Fruit fly (Drosophila melanogaster) whole organism, embryonic: ENCODE measurements around the gene CG43179.

Source experiments
- CG10979 ChIP-seq: fragments of 200-800 bp; sonication (Bioruptor generic); optimal IDR thresholded peaks from 2 replicates; lab custom pipeline; 2018; ENCODE audit warnings: missing biosample characterization, mild to moderate bottlenecking, missing genetic modification characterization, moderate library complexity
- CG11398 ChIP-seq: fragments of 200-800 bp; sonication (Bioruptor generic); optimal IDR thresholded peaks from 2 replicates; lab custom pipeline; 2016; ENCODE audit warnings: missing biosample characterization, missing genetic modification characterization
- CG11695 ChIP-seq: fragments of 200-800 bp; sonication (Bioruptor generic); IDR thresholded peaks from 3 replicates; pipeline ENCODE4 v1.3.6; 2022; ENCODE audit warnings: missing biosample characterization, missing genetic modification characterization
- CG12659 ChIP-seq: fragments of 200-800 bp; sonication (Bioruptor generic); optimal IDR thresholded peaks from 3 replicates; lab custom pipeline; 2017; ENCODE audit warnings: mild to moderate bottlenecking, missing biosample characterization, missing genetic modification reagents, missing genetic modification characterization
- CG1529 ChIP-seq: fragments of 200-800 bp; sonication (Bioruptor generic); optimal IDR thresholded peaks from 3 replicates; lab custom pipeline; 2018; ENCODE audit warnings: missing biosample characterization, missing genetic modification characterization
- CG15514 ChIP-seq: fragments of 200-800 bp; sonication (Bioruptor generic); optimal IDR thresholded peaks from 3 replicates; lab custom pipeline; 2017; ENCODE audit warnings: missing biosample characterization, missing genetic modification characterization, mild to moderate bottlenecking, moderate library complexity, missing genetic modification reagents
- CG17186 ChIP-seq: fragments of 200-800 bp; sonication (Bioruptor generic); optimal IDR thresholded peaks from 3 replicates; lab custom pipeline; 2017; ENCODE audit warnings: missing biosample characterization, missing genetic modification reagents, missing genetic modification characterization
- CG17612 ChIP-seq: fragments of 200-800 bp; sonication (Bioruptor generic); IDR thresholded peaks from 2 replicates; pipeline ENCODE4 v1.3.6; 2022; ENCODE audit warnings: missing biosample characterization, missing genetic modification characterization
- CG17912 ChIP-seq: fragments of 200-800 bp; sonication (Bioruptor generic); optimal IDR thresholded peaks from 2 replicates; lab custom pipeline; 2018; ENCODE audit warnings: missing biosample characterization, mild to moderate bottlenecking, missing genetic modification characterization
- CG18262 ChIP-seq: fragments of 200-800 bp; optimal IDR thresholded peaks from 3 replicates; lab custom pipeline; 2019; ENCODE audit warnings: missing biosample characterization, mild to moderate bottlenecking, missing genetic modification characterization, moderate library complexity
- CG30403 ChIP-seq: fragments of 200-800 bp; sonication (Bioruptor generic); optimal IDR thresholded peaks from 3 replicates; lab custom pipeline; 2016; ENCODE audit warnings: missing biosample characterization, missing genetic modification characterization
- CG4854 ChIP-seq: fragments of 200-800 bp; sonication (Bioruptor generic); optimal IDR thresholded peaks from 2 replicates; lab custom pipeline; 2016; ENCODE audit warnings: missing biosample characterization, missing genetic modification characterization, inconsistent platforms
- CG6683 ChIP-seq: fragments of 200-800 bp; sonication (Bioruptor generic); optimal IDR thresholded peaks from 2 replicates; lab custom pipeline; 2017; ENCODE audit warnings: missing biosample characterization, mild to moderate bottlenecking, missing genetic modification characterization, missing genetic modification reagents
- CG6765 ChIP-seq: fragments of 200-800 bp; sonication (Bioruptor generic); optimal IDR thresholded peaks from 3 replicates; lab custom pipeline; 2017; ENCODE audit warnings: missing biosample characterization, mild to moderate bottlenecking, missing genetic modification characterization
- CG7745 ChIP-seq: fragments of 200-800 bp; sonication (Bioruptor generic); optimal IDR thresholded peaks from 2 replicates; lab custom pipeline; 2018; ENCODE audit warnings: missing biosample characterization, mild to moderate bottlenecking, missing genetic modification characterization, moderate library complexity
- CG8944 ChIP-seq: fragments of 200-800 bp; sonication (Bioruptor generic); optimal IDR thresholded peaks from 3 replicates; lab custom pipeline; 2016; ENCODE audit warnings: missing biosample characterization, missing genetic modification characterization
- CG9817 ChIP-seq: fragments of 200-800 bp; sonication (Bioruptor generic); optimal IDR thresholded peaks from 2 replicates; lab custom pipeline; 2018; ENCODE audit warnings: missing biosample characterization, mild to moderate bottlenecking, missing genetic modification characterization, moderate library complexity
- CTCF ChIP-seq: fragments of 200-800 bp; sonication (Bioruptor generic); optimal IDR thresholded peaks from 2 replicates; lab custom pipeline; 2017; ENCODE audit warnings: missing biosample characterization, mild to moderate bottlenecking, missing genetic modification characterization, moderate library complexity
- Dp ChIP-seq: fragments of 200-800 bp; sonication (Bioruptor generic); optimal IDR thresholded peaks from 2 replicates; lab custom pipeline; 2018; ENCODE audit warnings: missing biosample characterization, mild to moderate bottlenecking, missing genetic modification characterization, moderate library complexity
- Elba2 ChIP-seq: fragments of 200-800 bp; sonication (Bioruptor generic); optimal IDR thresholded peaks from 3 replicates; lab custom pipeline; 2016; ENCODE audit warnings: missing biosample characterization, missing genetic modification characterization
- HHEX ChIP-seq: fragments of 200-800 bp; sonication (Bioruptor generic); optimal IDR thresholded peaks from 3 replicates; lab custom pipeline; 2017; ENCODE audit warnings: missing biosample characterization, mild to moderate bottlenecking, missing genetic modification characterization, missing genetic modification reagents
- Hr51 ChIP-seq, 2 experiments: fragments of 200-800 bp; sonication (Bioruptor generic); optimal IDR thresholded peaks; 2 replicates in 1 of 2; 3 replicates in 1 of 2; lab custom pipeline; 2016 to 2018; ENCODE audit warnings: missing biosample characterization in 2 of 2, missing genetic modification characterization in 2 of 2, mild to moderate bottlenecking in 1 of 2, moderate library complexity in 1 of 2
- Hsf ChIP-seq: fragments of 200-800 bp; sonication (Bioruptor generic); optimal IDR thresholded peaks from 3 replicates; lab custom pipeline; 2016; ENCODE audit warnings: missing biosample characterization, missing genetic modification characterization
- NC2α ChIP-seq: fragments of 200-800 bp; sonication (Bioruptor generic); optimal IDR thresholded peaks from 2 replicates; lab custom pipeline; 2016; ENCODE audit warnings: missing biosample characterization, missing genetic modification characterization
- Nf-YA ChIP-seq: fragments of 200-800 bp; sonication (Bioruptor generic); IDR thresholded peaks from 2 replicates; pipeline ENCODE4 v1.3.6; 2022; ENCODE audit warnings: missing biosample characterization, missing genetic modification characterization
- Oli ChIP-seq: fragments of 200-800 bp; sonication (Bioruptor generic); optimal IDR thresholded peaks from 2 replicates; lab custom pipeline; 2018; ENCODE audit warnings: missing biosample characterization, mild to moderate bottlenecking, missing genetic modification characterization, moderate library complexity
- TFAM ChIP-seq: fragments of 200-800 bp; sonication (Bioruptor generic); optimal IDR thresholded peaks from 2 replicates; lab custom pipeline; 2017; ENCODE audit warnings: missing biosample characterization, missing genetic modification characterization, inconsistent platforms
- YL-1 ChIP-seq: fragments of 200-800 bp; sonication (Bioruptor generic); optimal IDR thresholded peaks from 3 replicates; lab custom pipeline; 2017; ENCODE audit warnings: missing biosample characterization, mild to moderate bottlenecking, missing genetic modification characterization
- btn ChIP-seq: fragments of 200-800 bp; sonication (Bioruptor generic); optimal IDR thresholded peaks from 2 replicates; lab custom pipeline; 2016; ENCODE audit warnings: missing biosample characterization, missing genetic modification characterization
- chinmo ChIP-seq: fragments of 200-800 bp; sonication (Bioruptor generic); IDR thresholded peaks from 4 replicates; pipeline ENCODE4 v1.3.6; 2022; ENCODE audit warnings: missing biosample characterization, missing genetic modification characterization; ENCODE audit not compliant: partially characterized antibody
- chn ChIP-seq: fragments of 200-800 bp; sonication (Bioruptor generic); optimal IDR thresholded peaks from 2 replicates; lab custom pipeline; 2016; ENCODE audit warnings: missing biosample characterization, missing genetic modification characterization
- dm ChIP-seq: fragments of 200-800 bp; sonication (Bioruptor generic); optimal IDR thresholded peaks from 3 replicates; lab custom pipeline; 2016; ENCODE audit warnings: missing biosample characterization, missing genetic modification characterization
- dpn ChIP-seq, 2 experiments: fragments of 200-800 bp; sonication (Bioruptor generic); optimal IDR thresholded peaks; 3 replicates each; lab custom pipeline; 2016; ENCODE audit warnings: missing biosample characterization in 2 of 2, missing genetic modification characterization in 2 of 2
- eve ChIP-seq, 2 experiments: fragments of >200 bp; optimal IDR thresholded peaks; 2 replicates each; lab custom pipeline; 2017; ENCODE audit warnings: missing biosample characterization in 2 of 2, missing genetic modification characterization in 2 of 2
- exex ChIP-seq: fragments of 200-800 bp; sonication (Bioruptor generic); optimal IDR thresholded peaks from 4 replicates; lab custom pipeline; 2018; ENCODE audit warnings: missing biosample characterization, mild to moderate bottlenecking, missing genetic modification characterization, moderate library complexity
- gsb ChIP-seq: fragments of 200-800 bp; sonication (Bioruptor generic); IDR thresholded peaks from 2 replicates; pipeline ENCODE4 v1.3.6; 2022; ENCODE audit warnings: missing biosample characterization, missing genetic modification characterization
- hb ChIP-seq: fragments of 200-800 bp; sonication (Bioruptor generic); IDR thresholded peaks from 3 replicates; pipeline ENCODE4 v1.3.6; 2022; ENCODE audit warnings: missing biosample characterization, missing genetic modification characterization; ENCODE audit not compliant: partially characterized antibody
- knrl ChIP-seq: fragments of 200-800 bp; sonication (Bioruptor generic); IDR thresholded peaks from 3 replicates; pipeline ENCODE4 v1.3.6; 2022; ENCODE audit warnings: missing biosample characterization, missing genetic modification characterization; ENCODE audit not compliant: partially characterized antibody
- lab ChIP-seq: fragments of 200-800 bp; sonication (Bioruptor generic); optimal IDR thresholded peaks from 3 replicates; lab custom pipeline; 2017; ENCODE audit warnings: missing biosample characterization, missing genetic modification characterization, mild to moderate bottlenecking, moderate library complexity, missing genetic modification reagents
- nmo ChIP-seq: fragments of 200-800 bp; sonication (Bioruptor generic); optimal IDR thresholded peaks from 2 replicates; lab custom pipeline; 2018; ENCODE audit warnings: missing biosample characterization, mild to moderate bottlenecking, missing genetic modification characterization, moderate library complexity
- row ChIP-seq: fragments of 200-800 bp; sonication (Bioruptor generic); IDR thresholded peaks from 3 replicates; pipeline ENCODE4 v1.3.6; 2022; ENCODE audit warnings: missing biosample characterization, missing genetic modification characterization
- slbo ChIP-seq: fragments of 200-800 bp; sonication (Bioruptor generic); IDR thresholded peaks from 2 replicates; pipeline ENCODE4 v1.3.6; 2022; ENCODE audit warnings: missing biosample characterization, missing genetic modification characterization
- so ChIP-seq: fragments of 200-800 bp; sonication (Bioruptor generic); IDR thresholded peaks from 3 replicates; pipeline ENCODE4 v1.3.6; 2022; ENCODE audit warnings: missing biosample characterization, missing genetic modification characterization
- sug ChIP-seq: fragments of 200-800 bp; optimal IDR thresholded peaks from 2 replicates; lab custom pipeline; 2019; ENCODE audit warnings: missing biosample characterization, mild to moderate bottlenecking, missing genetic modification characterization, moderate library complexity
- tio ChIP-seq: fragments of 200-800 bp; sonication (Bioruptor generic); optimal IDR thresholded peaks from 2 replicates; lab custom pipeline; 2017; ENCODE audit warnings: missing biosample characterization, missing genetic modification characterization, inconsistent platforms
- ttk ChIP-seq: fragments of 200-800 bp; sonication (Bioruptor generic); IDR thresholded peaks from 2 replicates; pipeline ENCODE4 v2.1.2; 2022; ENCODE audit warnings: missing biosample characterization, missing genetic modification characterization
- unpg ChIP-seq: fragments of 200-800 bp; sonication (Bioruptor generic); optimal IDR thresholded peaks from 3 replicates; lab custom pipeline; 2018; ENCODE audit warnings: missing biosample characterization, mild to moderate bottlenecking, missing genetic modification characterization, moderate library complexity
- z ChIP-seq: fragments of 200-800 bp; sonication (Bioruptor generic); IDR thresholded peaks from 3 replicates; pipeline ENCODE4 v1.3.6; 2022; ENCODE audit warnings: missing biosample characterization, missing genetic modification characterization

CG43179 gene

dm6 chr3R:14289958-14290835 lies 34.3 kb downstream of the CG43179 start (continued):
- TF ChIP-seq CG9817 (tag; lab: Kevin White, UChicago) (peak; percentile 19), ttk (GFP tag; lab: Robert Waterston, UW) (0 out of 2 replicates have a peak, but pooled peaks have one; percentile 10), gsb (0 out of 2 replicates have a peak, but pooled peaks have one; percentile 18), Hr51 (GFP tag; optimal IDR thresholded peaks at IDR 0.05; lab: Kevin White, UChicago) (peak in 1 of 2 experiments; percentile 59), dpn (GFP tag; optimal IDR thresholded peaks at IDR 0.05; lab: Kevin White, UChicago) (peak in 1 of 2 experiments; percentile 8), tio (GFP tag; lab: Kevin White, UChicago) (no peak), chn (GFP tag; lab: Kevin White, UChicago) (no peak), Nf-YA (GFP tag; lab: Robert Waterston, UW) (no peak), CG12659 (GFP tag; lab: Kevin White, UChicago) (peak; percentile 48), lab (GFP tag; lab: Kevin White, UChicago) (peak; percentile 48), CTCF (no peak), dm (GFP tag; lab: Kevin White, UChicago) (no peak), btn (GFP tag; lab: Kevin White, UChicago) (no peak), CG17186 (GFP tag; lab: Kevin White, UChicago) (no peak), CG6765 (GFP tag; lab: Kevin White, UChicago) (peak; percentile 33), so (GFP tag; lab: Robert Waterston, UW) (0 out of 3 replicates have a peak, but pooled peaks have one; percentile 9), sug (tag; lab: Kevin White, UChicago) (peak; percentile 10), unpg (GFP tag; lab: Kevin White, UChicago) (peak; percentile 3), CG30403 (GFP tag; lab: Kevin White, UChicago) (peak; percentile 23), TFAM (GFP tag; lab: Kevin White, UChicago) (no peak), nmo (GFP tag; lab: Kevin White, UChicago) (peak; percentile 22), YL-1 (GFP tag; lab: Kevin White, UChicago) (no peak), HHEX (peak; percentile 46), hb (GFP tag; lab: Robert Waterston, UW) (no peak), CG18262 (tag; lab: Kevin White, UChicago) (peak; percentile 18), CG1529 (GFP tag; lab: Kevin White, UChicago) (no peak), eve (GFP tag; optimal IDR thresholded peaks at IDR 0.05; lab: Kevin White, UChicago) (peak in 1 of 2 experiments; percentile 15), CG7745 (tag; lab: Kevin White, UChicago) (no peak), Hsf (GFP tag; lab: Kevin White, UChicago) (no peak), z (GFP tag; lab: Robert Waterston, UW) (no peak), CG6683 (GFP tag; lab: Kevin White, UChicago) (no peak), CG8944 (GFP tag; lab: Kevin White, UChicago) (no peak), Elba2 (GFP tag; lab: Kevin White, UChicago) (no peak), row (peak; percentile 55), knrl (GFP tag; lab: Robert Waterston, UW) (no peak), CG17912 (GFP tag; lab: Kevin White, UChicago) (no peak), Dp (GFP tag; lab: Kevin White, UChicago) (no peak), slbo (GFP tag; lab: Robert Waterston, UW) (peak; percentile 29; the same call in 1 of the 2 replicates), CG15514 (GFP tag; lab: Kevin White, UChicago) (peak; percentile 21), CG17612 (GFP tag; lab: Robert Waterston, UW) (no peak), CG4854 (GFP tag; lab: Kevin White, UChicago) (no peak), exex (no peak), NC2α (no peak), chinmo (GFP tag; lab: Robert Waterston, UW) (0 out of 4 replicates have a peak, but pooled peaks have one; percentile 26), CG11398 (GFP tag; lab: Kevin White, UChicago) (no peak), Oli (tag; lab: Kevin White, UChicago) (peak; percentile 8), CG11695 (no peak), CG10979 (no peak)
